Fruit fly (Drosophila melanogaster) whole organism, prepupa: ENCODE data around the gene Pi4KIIIalpha.

ENCODE experiments used
- CG10631 ChIP-seq: fragments of 200-800 bp; sonication (Bioruptor generic); optimal IDR thresholded peaks from 2 replicates; lab custom pipeline; 2016; ENCODE audit warnings: missing biosample characterization, missing genetic modification characterization
- CG10669 ChIP-seq: fragments of 200-800 bp; sonication (Bioruptor generic); optimal IDR thresholded peaks from 3 replicates; lab custom pipeline; 2018; ENCODE audit warnings: missing biosample characterization, mild to moderate bottlenecking, missing genetic modification characterization, moderate library complexity
- CG11294 ChIP-seq: fragments of 200-800 bp; sonication (Bioruptor generic); IDR thresholded peaks from 2 replicates; pipeline ENCODE4 v1.3.6; 2022; ENCODE audit warnings: missing biosample characterization, missing genetic modification characterization
- CG11762 ChIP-seq: fragments of 200-800 bp; sonication (Bioruptor generic); optimal IDR thresholded peaks from 3 replicates; lab custom pipeline; 2016; ENCODE audit warnings: missing biosample characterization, missing genetic modification characterization; ENCODE audit not compliant: insufficient read depth
- CG11902 ChIP-seq: fragments of 200-800 bp; sonication (Bioruptor generic); optimal IDR thresholded peaks from 3 replicates; lab custom pipeline; 2016; ENCODE audit warnings: missing biosample characterization, missing genetic modification characterization
- CG15336 ChIP-seq: fragments of 200-800 bp; sonication (Bioruptor generic); IDR thresholded peaks from 2 replicates; pipeline ENCODE4 v1.3.6; 2022; ENCODE audit warnings: missing biosample characterization, missing genetic modification characterization
- CG1621 ChIP-seq: fragments of 200-800 bp; sonication (Bioruptor generic); optimal IDR thresholded peaks from 3 replicates; lab custom pipeline; 2018; ENCODE audit warnings: missing biosample characterization, mild to moderate bottlenecking, missing genetic modification characterization
- CG3032 ChIP-seq: fragments of 200-800 bp; optimal IDR thresholded peaks from 2 replicates; lab custom pipeline; 2019; ENCODE audit warnings: missing biosample characterization, mild to moderate bottlenecking, missing genetic modification characterization, moderate library complexity
- CG32006 ChIP-seq: fragments of 200-800 bp; sonication (Bioruptor generic); optimal IDR thresholded peaks from 3 replicates; lab custom pipeline; 2017; ENCODE audit warnings: missing biosample characterization, mild to moderate bottlenecking, missing genetic modification characterization
- CG34406 ChIP-seq: fragments of 200-800 bp; sonication (Bioruptor generic); optimal IDR thresholded peaks from 3 replicates; lab custom pipeline; 2016; ENCODE audit warnings: missing biosample characterization, missing genetic modification characterization
- CG4318 ChIP-seq: fragments of 200-800 bp; sonication (Bioruptor generic); optimal IDR thresholded peaks from 3 replicates; lab custom pipeline; 2017; ENCODE audit warnings: missing biosample characterization, mild to moderate bottlenecking, missing genetic modification characterization
- CG6163 ChIP-seq: fragments of 200-800 bp; sonication (Bioruptor generic); IDR thresholded peaks from 3 replicates; pipeline ENCODE4 v1.3.6; 2022; ENCODE audit warnings: missing biosample characterization, missing genetic modification characterization
- CG6276 ChIP-seq: fragments of 200-800 bp; sonication (Bioruptor generic); optimal IDR thresholded peaks from 2 replicates; lab custom pipeline; 2017; ENCODE audit warnings: missing biosample characterization, mild to moderate bottlenecking, missing genetic modification characterization
- CG6792 ChIP-seq: fragments of 200-800 bp; sonication (Bioruptor generic); optimal IDR thresholded peaks from 3 replicates; lab custom pipeline; 2016; ENCODE audit warnings: missing biosample characterization, missing genetic modification characterization
- CG6808 ChIP-seq: fragments of 200-800 bp; sonication (Bioruptor generic); optimal IDR thresholded peaks from 3 replicates; lab custom pipeline; 2017; ENCODE audit warnings: missing biosample characterization, missing genetic modification characterization, mild to moderate bottlenecking, moderate library complexity, missing genetic modification reagents
- CG7368 ChIP-seq: fragments of 200-800 bp; sonication (Bioruptor generic); optimal IDR thresholded peaks from 3 replicates; lab custom pipeline; 2016; ENCODE audit warnings: missing biosample characterization, missing genetic modification characterization
- CG8119 ChIP-seq: fragments of 200-800 bp; sonication (Bioruptor generic); IDR thresholded peaks from 3 replicates; pipeline ENCODE4 v1.3.6; 2022; ENCODE audit warnings: missing biosample characterization, missing genetic modification characterization
- CG8319 ChIP-seq: fragments of 200-800 bp; sonication (Bioruptor generic); optimal IDR thresholded peaks from 3 replicates; lab custom pipeline; 2016; ENCODE audit warnings: missing biosample characterization, missing genetic modification characterization
- CG8632 ChIP-seq: fragments of 200-800 bp; sonication (Bioruptor generic); optimal IDR thresholded peaks from 3 replicates; lab custom pipeline; 2016; ENCODE audit warnings: missing biosample characterization, missing genetic modification characterization
- CG9139 ChIP-seq: fragments of 200-800 bp; sonication (Bioruptor generic); optimal IDR thresholded peaks from 3 replicates; lab custom pipeline; 2017; ENCODE audit warnings: missing biosample characterization, mild to moderate bottlenecking, missing genetic modification characterization
- Eip78C ChIP-seq: fragments of 200-800 bp; sonication (Bioruptor generic); peaks from one replicate; lab custom pipeline; 2016; ENCODE audit warnings: missing biosample characterization, missing genetic modification characterization
- Eip93F ChIP-seq: fragments of 200-800 bp; sonication (Bioruptor generic); optimal IDR thresholded peaks from 2 replicates; lab custom pipeline; 2016; ENCODE audit warnings: missing biosample characterization, mild to moderate bottlenecking, missing genetic modification characterization
- Ets21C ChIP-seq: fragments of 200-800 bp; sonication (Bioruptor generic); optimal IDR thresholded peaks from 3 replicates; lab custom pipeline; 2016; ENCODE audit warnings: missing biosample characterization, missing genetic modification characterization
- Ets96B ChIP-seq: fragments of 200-800 bp; optimal IDR thresholded peaks from 2 replicates; lab custom pipeline; 2019; ENCODE audit warnings: missing biosample characterization, mild to moderate bottlenecking, missing genetic modification characterization, moderate library complexity
- Gug ChIP-seq: fragments of 200-800 bp; sonication (Bioruptor generic); IDR thresholded peaks from 2 replicates; pipeline ENCODE4 v1.3.6; 2022; ENCODE audit warnings: missing biosample characterization, missing genetic modification characterization
- Hr38 ChIP-seq: sonication (Bioruptor generic); optimal IDR thresholded peaks from 2 replicates; lab custom pipeline; 2016; ENCODE audit warnings: missing biosample characterization, missing genetic modification characterization
- Hr39 ChIP-seq: fragments of 200-800 bp; sonication (Bioruptor generic); optimal IDR thresholded peaks from 2 replicates; lab custom pipeline; 2016; ENCODE audit warnings: missing biosample characterization, missing genetic modification characterization
- Hr4 ChIP-seq: fragments of 200-800 bp; sonication (Bioruptor generic); optimal IDR thresholded peaks from 3 replicates; lab custom pipeline; 2016; ENCODE audit warnings: missing biosample characterization, missing genetic modification characterization
- Lpt ChIP-seq: fragments of 200-800 bp; sonication (Bioruptor generic); optimal IDR thresholded peaks from 3 replicates; lab custom pipeline; 2016; ENCODE audit warnings: missing biosample characterization, missing genetic modification characterization
- Met ChIP-seq: fragments of 200-800 bp; sonication (Bioruptor generic); optimal IDR thresholded peaks from 3 replicates; lab custom pipeline; 2016; ENCODE audit warnings: missing biosample characterization, missing genetic modification characterization
- OdsH ChIP-seq: fragments of 200-800 bp; sonication (Bioruptor generic); optimal IDR thresholded peaks from 3 replicates; lab custom pipeline; 2016; ENCODE audit warnings: missing biosample characterization, missing genetic modification characterization
- Smox ChIP-seq: fragments of 200-800 bp; sonication (Bioruptor generic); optimal IDR thresholded peaks from 3 replicates; lab custom pipeline; 2016; ENCODE audit warnings: missing biosample characterization, missing genetic modification characterization
- Sox102F ChIP-seq: fragments of 200-800 bp; sonication (Bioruptor generic); optimal IDR thresholded peaks from 2 replicates; lab custom pipeline; 2016; ENCODE audit warnings: missing biosample characterization, mild to moderate bottlenecking, missing genetic modification characterization
- Sox14 ChIP-seq: fragments of 200-800 bp; sonication (Bioruptor generic); optimal IDR thresholded peaks from 3 replicates; lab custom pipeline; 2016; ENCODE audit warnings: missing biosample characterization, missing genetic modification characterization
- Sox15 ChIP-seq: fragments of 200-800 bp; sonication (Bioruptor generic); optimal IDR thresholded peaks from 3 replicates; lab custom pipeline; 2016; ENCODE audit warnings: missing biosample characterization, missing genetic modification characterization
- achi ChIP-seq: fragments of 200-800 bp; sonication (Bioruptor generic); optimal IDR thresholded peaks from 3 replicates; lab custom pipeline; 2016; ENCODE audit warnings: missing biosample characterization, missing genetic modification characterization
- acj6 ChIP-seq: fragments of 200-800 bp; sonication (Bioruptor generic); optimal IDR thresholded peaks from 3 replicates; lab custom pipeline; 2016; ENCODE audit warnings: missing biosample characterization, missing genetic modification characterization
- cyc ChIP-seq: fragments of 200-800 bp; sonication (Bioruptor generic); optimal IDR thresholded peaks from 3 replicates; lab custom pipeline; 2016; ENCODE audit warnings: missing biosample characterization, missing genetic modification characterization
- dsx ChIP-seq: fragments of 200-800 bp; optimal IDR thresholded peaks from 3 replicates; lab custom pipeline; 2019; ENCODE audit warnings: missing biosample characterization, mild to moderate bottlenecking, missing genetic modification characterization, moderate library complexity; ENCODE audit not compliant: poor library complexity, severe bottlenecking
- eg ChIP-seq: fragments of 200-800 bp; sonication (Bioruptor generic); IDR thresholded peaks from 3 replicates; pipeline ENCODE4 v1.3.6; 2022; ENCODE audit warnings: missing biosample characterization, missing genetic modification characterization
- esn ChIP-seq: fragments of 200-800 bp; sonication (Bioruptor generic); optimal IDR thresholded peaks from 2 replicates; lab custom pipeline; 2016; ENCODE audit warnings: missing biosample characterization, mild to moderate bottlenecking, missing genetic modification characterization, moderate library complexity
- fd59A ChIP-seq: fragments of 200-800 bp; sonication (Bioruptor generic); optimal IDR thresholded peaks from 2 replicates; lab custom pipeline; 2017; ENCODE audit warnings: missing biosample characterization, mild to moderate bottlenecking, missing genetic modification characterization, missing genetic modification reagents
- fd85E ChIP-seq: fragments of 200-800 bp; sonication (Bioruptor generic); optimal IDR thresholded peaks from 3 replicates; lab custom pipeline; 2016; ENCODE audit warnings: missing biosample characterization, missing genetic modification characterization
- fkh ChIP-seq: fragments of 200-800 bp; sonication (Bioruptor generic); optimal IDR thresholded peaks from 3 replicates; lab custom pipeline; 2017; ENCODE audit warnings: missing biosample characterization, mild to moderate bottlenecking, missing genetic modification characterization, moderate library complexity
- lz ChIP-seq: fragments of 200-800 bp; sonication (Bioruptor generic); optimal IDR thresholded peaks from 3 replicates; lab custom pipeline; 2016; ENCODE audit warnings: missing biosample characterization, missing genetic modification characterization
- salr ChIP-seq, 2 experiments: fragments of 200-800 bp; sonication (Bioruptor generic); optimal IDR thresholded peaks; 3 replicates each; lab custom pipeline; 2016 to 2018; ENCODE audit warnings: missing biosample characterization in 2 of 2, missing genetic modification characterization in 2 of 2, mild to moderate bottlenecking in 1 of 2
- spab ChIP-seq: fragments of 200-800 bp; sonication (Bioruptor generic); optimal IDR thresholded peaks from 2 replicates; lab custom pipeline; 2017; ENCODE audit warnings: missing biosample characterization, mild to moderate bottlenecking, missing genetic modification characterization, missing genetic modification reagents
- ss ChIP-seq, 2 experiments: fragments of 200-800 bp; sonication (Bioruptor generic); optimal IDR thresholded peaks; 2 replicates in 1 of 2; 3 replicates in 1 of 2; lab custom pipeline; 2017 to 2018; ENCODE audit warnings: mild to moderate bottlenecking in 2 of 2, missing biosample characterization in 2 of 2, missing genetic modification characterization in 2 of 2, moderate library complexity in 1 of 2
- svp ChIP-seq: fragments of 200-800 bp; sonication (Bioruptor generic); peaks from one replicate; lab custom pipeline; 2016; ENCODE audit warnings: missing biosample characterization, missing genetic modification characterization
- topi ChIP-seq: fragments of 200-800 bp; sonication (Bioruptor generic); optimal IDR thresholded peaks from 3 replicates; lab custom pipeline; 2016; ENCODE audit warnings: missing biosample characterization, missing genetic modification characterization
- vri ChIP-seq: fragments of 200-800 bp; sonication (Bioruptor generic); optimal IDR thresholded peaks from 3 replicates; lab custom pipeline; 2016; ENCODE audit warnings: missing biosample characterization, mild to moderate bottlenecking, missing genetic modification characterization

The Pi4KIIIalpha gene

dm6 chrX:2646022-2646761, 21.6 kb downstream of the Pi4KIIIalpha start:
- TF ChIP-seq Sox14 (GFP tag; lab: Kevin White, UChicago) = peak; percentile 99
- TF ChIP-seq ss (GFP tag; optimal IDR thresholded peaks at IDR 0.05; lab: Kevin White, UChicago) = peak; percentile 98
- TF ChIP-seq CG9139 = peak; percentile 95
- peak; percentile 96 for TF ChIP-seq CG3032
- TF ChIP-seq CG7368 = peak; percentile 96
- TF ChIP-seq OdsH (GFP tag; lab: Kevin White, UChicago) = peak; percentile 98
- TF ChIP-seq Sox15 (GFP tag; lab: Kevin White, UChicago) = peak; percentile 97
- peak; percentile 99 for TF ChIP-seq CG32006
- peak; percentile 98 for TF ChIP-seq topi (GFP tag; lab: Kevin White, UChicago)
- TF ChIP-seq CG1621 (tag; lab: Kevin White, UChicago) = peak; percentile 98
- TF ChIP-seq Ets21C (GFP tag; lab: Kevin White, UChicago) = peak; percentile 97
- peak; percentile 92 for TF ChIP-seq fkh (GFP tag; lab: Kevin White, UChicago)
- peak; percentile 95 for TF ChIP-seq CG11902 (GFP tag; lab: Kevin White, UChicago)
- TF ChIP-seq Ets96B = peak; percentile 97
- TF ChIP-seq Met (GFP tag; lab: Kevin White, UChicago) = peak; percentile 99
- TF ChIP-seq Gug = peak; percentile 95
- peak; percentile 98 for TF ChIP-seq CG6163 (GFP tag; lab: Robert Waterston, UW)
- TF ChIP-seq Hr39 (GFP tag; lab: Kevin White, UChicago) = peak; percentile 99
- peak; percentile 98 for TF ChIP-seq CG6792 (GFP tag; lab: Kevin White, UChicago)
- TF ChIP-seq cyc (GFP tag; lab: Kevin White, UChicago) = peak; percentile 98
- TF ChIP-seq Hr38 = no peak
- TF ChIP-seq CG10631 = peak; percentile 96
- peak; percentile 94 to 97 for TF ChIP-seq salr (GFP tag; optimal IDR thresholded peaks at IDR 0.05; lab: Kevin White, UChicago)
- TF ChIP-seq spab (GFP tag; lab: Kevin White, UChicago) = peak; percentile 95
- TF ChIP-seq Eip93F (GFP tag; lab: Kevin White, UChicago) = peak; percentile 95
- TF ChIP-seq eg = peak; percentile 97
- peak; percentile 99 for TF ChIP-seq esn (GFP tag; lab: Kevin White, UChicago)
- peak; percentile 97 for TF ChIP-seq CG6808 (GFP tag; lab: Kevin White, UChicago)
- TF ChIP-seq CG11762 (GFP tag; lab: Kevin White, UChicago) = peak; percentile 95
- peak; percentile 98 for TF ChIP-seq Smox (GFP tag; lab: Kevin White, UChicago)
- peak; percentile 96 for TF ChIP-seq CG8632 (GFP tag; lab: Kevin White, UChicago)
- TF ChIP-seq CG34406 (GFP tag; lab: Kevin White, UChicago) = peak; percentile 97
- TF ChIP-seq achi (GFP tag; lab: Kevin White, UChicago) = peak; percentile 97
- TF ChIP-seq fd85E (GFP tag; lab: Kevin White, UChicago) = peak; percentile 89
- peak; percentile 94 for TF ChIP-seq vri (GFP tag; lab: Kevin White, UChicago)
- TF ChIP-seq Hr4 (GFP tag; lab: Kevin White, UChicago) = peak; percentile 97
- TF ChIP-seq svp (GFP tag; lab: Kevin White, UChicago) = peak; percentile 99
- TF ChIP-seq lz (GFP tag; lab: Kevin White, UChicago) = peak; percentile 99
- TF ChIP-seq CG8319 (GFP tag; lab: Kevin White, UChicago) = peak; percentile 96
- peak; percentile 97 for TF ChIP-seq fd59A (GFP tag; lab: Kevin White, UChicago)
- peak; percentile 97 for TF ChIP-seq CG10669 (GFP tag; lab: Kevin White, UChicago)
- TF ChIP-seq CG8119 = peak; percentile 98
- TF ChIP-seq acj6 (GFP tag; lab: Kevin White, UChicago) = peak; percentile 97
- TF ChIP-seq Sox102F (GFP tag; lab: Kevin White, UChicago) = peak; percentile 98
- peak; percentile 98 for TF ChIP-seq CG15336 (GFP tag; lab: Robert Waterston, UW)
- peak; percentile 99 for TF ChIP-seq CG6276
- TF ChIP-seq Eip78C (GFP tag; lab: Kevin White, UChicago) = peak; percentile 99
- peak; percentile 97 for TF ChIP-seq CG4318 (GFP tag; lab: Kevin White, UChicago)
- peak; percentile 96 for TF ChIP-seq CG11294 (GFP tag; lab: Robert Waterston, UW)
- TF ChIP-seq Lpt (GFP tag; lab: Kevin White, UChicago) = peak; percentile 95
- peak; percentile 97 for TF ChIP-seq dsx
